Worm (Caenorhabditis elegans) whole organism, L4/young adult: ENCODE measurements around the gene vhp-1.
A peak's percentile ranks its signal among the peaks of the same experiment; 100 is the strongest.

Experiments
- W03F9.2 ChIP-seq: fragments of 150-350 bp; optimal IDR thresholded peaks from 2 replicates; lab custom pipeline; 2014; ENCODE audit warnings: missing biosample characterization, missing genetic modification characterization
- him-1 ChIP-seq: sonication (generic microtip); optimal IDR thresholded peaks from 2 replicates; lab custom pipeline; 2016; ENCODE audit warnings: missing genotype, missing genetic modification reagents, missing genetic modification characterization, missing compliant biosample characterization

ce11 chrII:5321718-5322286, 1.3 kb upstream of the vhp-1 start:
- TF ChIP-seq him-1 (no peak), W03F9.2 (tag; lab: Kevin White, UChicago) (peak; percentile 8)
